Fruit fly (Drosophila melanogaster) whole organism, embryonic: Measurements from ENCODE around the gene CG13659.

Experiments used
- ATbp ChIP-seq: fragments of 200-800 bp; sonication (Bioruptor generic); optimal IDR thresholded peaks from 2 replicates; lab custom pipeline; 2017; ENCODE audit warnings: missing biosample characterization, mild to moderate bottlenecking, missing genetic modification characterization, missing genetic modification reagents
- CG10274 ChIP-seq: fragments of 200-800 bp; sonication (Bioruptor generic); optimal IDR thresholded peaks from 3 replicates; lab custom pipeline; 2017; ENCODE audit warnings: missing biosample characterization, mild to moderate bottlenecking, missing genetic modification characterization
- CG11560 ChIP-seq: fragments of 200-800 bp; sonication (Bioruptor generic); IDR thresholded peaks from 3 replicates; pipeline ENCODE4 v1.3.6; 2022; ENCODE audit warnings: missing biosample characterization, missing genetic modification characterization
- CG12769 ChIP-seq: fragments of 200-800 bp; sonication (Bioruptor generic); optimal IDR thresholded peaks from 2 replicates; lab custom pipeline; 2019; ENCODE audit warnings: missing biosample characterization, mild to moderate bottlenecking, missing genetic modification characterization, moderate library complexity
- CG13894 ChIP-seq: fragments of 200-800 bp; sonication (Bioruptor generic); optimal IDR thresholded peaks from 3 replicates; lab custom pipeline; 2018; ENCODE audit warnings: missing biosample characterization, mild to moderate bottlenecking, missing genetic modification characterization, moderate library complexity
- CG14860 ChIP-seq: fragments of 200-800 bp; sonication (Bioruptor generic); IDR thresholded peaks from 3 replicates; pipeline ENCODE4 v1.3.6; 2022; ENCODE audit warnings: missing biosample characterization, missing genetic modification characterization; ENCODE audit not compliant: partially characterized antibody
- CG18619 ChIP-seq: fragments of 200-800 bp; sonication (Bioruptor generic); optimal IDR thresholded peaks from 3 replicates; lab custom pipeline; 2017; ENCODE audit warnings: missing biosample characterization, mild to moderate bottlenecking, missing genetic modification characterization
- CG2202 ChIP-seq: fragments of 200-800 bp; sonication (Bioruptor generic); optimal IDR thresholded peaks from 2 replicates; lab custom pipeline; 2018; ENCODE audit warnings: missing biosample characterization, mild to moderate bottlenecking, missing genetic modification characterization
- CG2678 ChIP-seq: fragments of 200-800 bp; sonication (Bioruptor generic); optimal IDR thresholded peaks from 3 replicates; lab custom pipeline; 2019; ENCODE audit warnings: missing biosample characterization, mild to moderate bottlenecking, missing genetic modification characterization, moderate library complexity
- CG3163 ChIP-seq: fragments of 200-800 bp; sonication (Bioruptor generic); optimal IDR thresholded peaks from 3 replicates; lab custom pipeline; 2016; ENCODE audit warnings: missing biosample characterization, missing genetic modification characterization
- CG32532 ChIP-seq: fragments of 200-800 bp; sonication (Bioruptor generic); IDR thresholded peaks from 2 replicates; pipeline ENCODE4 v1.3.6; 2022; ENCODE audit warnings: missing biosample characterization, missing genetic modification characterization
- CG34376 ChIP-seq: fragments of 200-800 bp; sonication (Bioruptor generic); optimal IDR thresholded peaks from 2 replicates; lab custom pipeline; 2018; ENCODE audit warnings: missing biosample characterization, mild to moderate bottlenecking, missing genetic modification characterization
- CG5953 ChIP-seq: fragments of 200-800 bp; sonication (Bioruptor generic); IDR thresholded peaks from 2 replicates; pipeline ENCODE4 v1.3.6; 2022; ENCODE audit warnings: missing biosample characterization, missing genetic modification characterization
- CG6272 ChIP-seq: fragments of 200-800 bp; sonication (Bioruptor generic); IDR thresholded peaks from 2 replicates; pipeline ENCODE4 v1.3.6; 2022; ENCODE audit warnings: missing biosample characterization, missing genetic modification characterization
- CG6791 ChIP-seq: fragments of 200-800 bp; sonication (Bioruptor generic); IDR thresholded peaks from 3 replicates; pipeline ENCODE4 v1.3.6; 2022; ENCODE audit warnings: missing biosample characterization, missing genetic modification characterization; ENCODE audit not compliant: partially characterized antibody
- CG8290 ChIP-seq, 3 experiments: fragments of 200-800 bp; sonication (Bioruptor generic); optimal IDR thresholded peaks; 2 replicates each; lab custom pipeline; 2016 to 2019; ENCODE audit warnings: missing biosample characterization in 3 of 3, missing genetic modification characterization in 3 of 3, mild to moderate bottlenecking in 2 of 3, moderate library complexity in 1 of 3
- CoRest ChIP-seq: fragments of 200-800 bp; sonication (Bioruptor generic); optimal IDR thresholded peaks from 3 replicates; lab custom pipeline; 2018; ENCODE audit warnings: missing biosample characterization, mild to moderate bottlenecking, missing genetic modification characterization, moderate library complexity
- D19B ChIP-seq: fragments of 200-800 bp; sonication (Bioruptor generic); optimal IDR thresholded peaks from 2 replicates; lab custom pipeline; 2017; ENCODE audit warnings: missing biosample characterization, mild to moderate bottlenecking, missing genetic modification characterization
- Deaf1 ChIP-seq: fragments of 200-800 bp; optimal IDR thresholded peaks from 3 replicates; lab custom pipeline; 2019; ENCODE audit warnings: missing biosample characterization, mild to moderate bottlenecking, missing genetic modification characterization, moderate library complexity
- Dip2 ChIP-seq: fragments of 200-800 bp; sonication (Bioruptor generic); IDR thresholded peaks from 2 replicates; pipeline ENCODE4 v1.3.6; 2022; ENCODE audit warnings: missing biosample characterization, missing genetic modification characterization
- H2.0 ChIP-seq: fragments of 200-800 bp; sonication (Bioruptor generic); IDR thresholded peaks from 2 replicates; pipeline ENCODE4 v1.3.6; 2022; ENCODE audit warnings: missing biosample characterization, missing genetic modification characterization
- Hsf ChIP-seq: fragments of 200-800 bp; sonication (Bioruptor generic); optimal IDR thresholded peaks from 3 replicates; lab custom pipeline; 2016; ENCODE audit warnings: missing biosample characterization, missing genetic modification characterization
- Kr ChIP-seq: fragments of 200-800 bp; sonication (Bioruptor generic); optimal IDR thresholded peaks from 2 replicates; lab custom pipeline; 2017; ENCODE audit warnings: missing biosample characterization, mild to moderate bottlenecking, missing genetic modification characterization
- Med ChIP-seq: fragments of 200-800 bp; sonication (Bioruptor generic); peaks from one replicate; lab custom pipeline; 2016; ENCODE audit warnings: missing biosample characterization, missing genetic modification characterization, mild to moderate bottlenecking, inconsistent platforms, moderate library complexity
- PHDP ChIP-seq: fragments of 200-800 bp; sonication (Bioruptor generic); optimal IDR thresholded peaks from 3 replicates; lab custom pipeline; 2018; ENCODE audit warnings: missing biosample characterization, mild to moderate bottlenecking, missing genetic modification characterization, moderate library complexity
- Trl ChIP-seq, 3 experiments: fragments of >200 bp in 2 of 3; fragments of 200-800 bp in 1 of 3; sonication (Bioruptor generic) in 1 of 3; optimal IDR thresholded peaks; 2 replicates in 1 of 3; 3 replicates in 2 of 3; lab custom pipeline; 2016 to 2017; ENCODE audit warnings: missing biosample characterization in 1 of 3, missing genetic modification characterization in 1 of 3
- al ChIP-seq: fragments of 200-800 bp; sonication (Bioruptor generic); IDR thresholded peaks from 2 replicates; pipeline ENCODE4 v1.3.6; 2022; ENCODE audit warnings: missing biosample characterization, missing genetic modification characterization
- az2 ChIP-seq: fragments of 200-800 bp; sonication (Bioruptor generic); optimal IDR thresholded peaks from 3 replicates; lab custom pipeline; 2016; ENCODE audit warnings: missing biosample characterization, missing genetic modification characterization
- chinmo ChIP-seq: fragments of 200-800 bp; sonication (Bioruptor generic); IDR thresholded peaks from 4 replicates; pipeline ENCODE4 v1.3.6; 2022; ENCODE audit warnings: missing biosample characterization, missing genetic modification characterization; ENCODE audit not compliant: partially characterized antibody
- cwo ChIP-seq: fragments of 200-800 bp; sonication (Bioruptor generic); optimal IDR thresholded peaks from 3 replicates; lab custom pipeline; 2017; ENCODE audit warnings: missing biosample characterization, missing genetic modification characterization, mild to moderate bottlenecking, moderate library complexity, missing genetic modification reagents
- exex ChIP-seq: fragments of 200-800 bp; sonication (Bioruptor generic); optimal IDR thresholded peaks from 4 replicates; lab custom pipeline; 2018; ENCODE audit warnings: missing biosample characterization, mild to moderate bottlenecking, missing genetic modification characterization, moderate library complexity
- grn ChIP-seq: fragments of 200-800 bp; sonication (Bioruptor generic); optimal IDR thresholded peaks from 3 replicates; lab custom pipeline; 2017; ENCODE audit warnings: missing biosample characterization, missing genetic modification characterization
- ken ChIP-seq: fragments of 200-800 bp; sonication (Bioruptor generic); IDR thresholded peaks from 3 replicates; pipeline ENCODE4 v1.3.6; 2022; ENCODE audit warnings: missing biosample characterization, missing genetic modification characterization
- lab ChIP-seq: fragments of 200-800 bp; sonication (Bioruptor generic); optimal IDR thresholded peaks from 3 replicates; lab custom pipeline; 2017; ENCODE audit warnings: missing biosample characterization, missing genetic modification characterization, mild to moderate bottlenecking, moderate library complexity, missing genetic modification reagents
- maf-S ChIP-seq: fragments of 200-800 bp; sonication (Bioruptor generic); optimal IDR thresholded peaks from 2 replicates; lab custom pipeline; 2016; ENCODE audit warnings: missing biosample characterization, missing genetic modification characterization
- odd ChIP-seq: fragments of 200-800 bp; sonication (Bioruptor generic); optimal IDR thresholded peaks from 2 replicates; lab custom pipeline; 2017; ENCODE audit warnings: missing biosample characterization, mild to moderate bottlenecking, missing genetic modification characterization
- otp ChIP-seq: fragments of 200-800 bp; sonication (Bioruptor generic); IDR thresholded peaks from 3 replicates; pipeline ENCODE4, ENCODE4 v1.3.6; 2022; ENCODE audit warnings: missing biosample characterization, missing genetic modification characterization
- row ChIP-seq: fragments of 200-800 bp; sonication (Bioruptor generic); IDR thresholded peaks from 3 replicates; pipeline ENCODE4 v1.3.6; 2022; ENCODE audit warnings: missing biosample characterization, missing genetic modification characterization
- sd ChIP-seq: fragments of 200-800 bp; sonication (Bioruptor generic); optimal IDR thresholded peaks from 3 replicates; lab custom pipeline; 2018; ENCODE audit warnings: missing biosample characterization, mild to moderate bottlenecking, missing genetic modification characterization, moderate library complexity
- sens ChIP-seq: fragments of 200-800 bp; sonication (Bioruptor generic); peaks from one replicate; lab custom pipeline; 2016; ENCODE audit warnings: missing biosample characterization, missing genetic modification characterization
- slp2 ChIP-seq: fragments of 200-800 bp; sonication (Bioruptor generic); optimal IDR thresholded peaks from 2 replicates; lab custom pipeline; 2016; ENCODE audit warnings: missing biosample characterization, missing genetic modification characterization
- ssp ChIP-seq: fragments of 200-800 bp; sonication (Bioruptor generic); IDR thresholded peaks from 2 replicates; pipeline ENCODE4 v1.3.6; 2022; ENCODE audit warnings: missing biosample characterization, missing genetic modification characterization
- sug ChIP-seq: fragments of 200-800 bp; optimal IDR thresholded peaks from 2 replicates; lab custom pipeline; 2019; ENCODE audit warnings: missing biosample characterization, mild to moderate bottlenecking, missing genetic modification characterization, moderate library complexity
- vnd ChIP-seq: fragments of 200-800 bp; sonication (Bioruptor generic); IDR thresholded peaks from 3 replicates; pipeline ENCODE4 v1.3.6; 2022; ENCODE audit warnings: missing biosample characterization, missing genetic modification characterization; ENCODE audit not compliant: partially characterized antibody

CG13659 gene

dm6 chr3R:25313771-25314170, 13.1 kb downstream of the CG13659 start, which contains the start of gene CG31087:
Gene CG31087 (minus strand): TSS chr3R:25313833.
- TF ChIP-seq grn (GFP tag; lab: Kevin White, UChicago), result peak; percentile 12
- 0 out of 4 replicates have a peak, but pooled peaks have one; percentile 57 for TF ChIP-seq chinmo (GFP tag; lab: Robert Waterston, UW)
- TF ChIP-seq CG12769 (tag; lab: Kevin White, UChicago), result peak; percentile 40
- TF ChIP-seq Deaf1 (tag; lab: Kevin White, UChicago), result peak; percentile 51
- peak; percentile 67 for TF ChIP-seq sens (GFP tag; lab: Kevin White, UChicago)
- no peak for TF ChIP-seq al (GFP tag; lab: Robert Waterston, UW)
- peak; percentile 15 for TF ChIP-seq sug
- no peak for TF ChIP-seq Kr (GFP tag; lab: Kevin White, UChicago)
- peak; percentile 56 for TF ChIP-seq exex
- peak; percentile 50 for TF ChIP-seq lab (GFP tag; lab: Kevin White, UChicago)
- peak; percentile 2 for TF ChIP-seq sd (tag; lab: Kevin White, UChicago)

dm6 chr3R:25316016-25316415, 15.3 kb downstream of the CG13659 start, which contains the start of gene CG10559:
Gene CG10559 (minus strand): TSS chr3R:25316116.
- TF ChIP-seq CG3163 (GFP tag; lab: Kevin White, UChicago), result peak; percentile 44
- TF ChIP-seq CoRest (tag; lab: Kevin White, UChicago), result no peak
- peak; percentile 18 for TF ChIP-seq sens (GFP tag; lab: Kevin White, UChicago)
- no peak for TF ChIP-seq ssp
- TF ChIP-seq PHDP (tag; lab: Kevin White, UChicago), result peak; percentile 1
- TF ChIP-seq CG32532, result no peak
- TF ChIP-seq Trl (optimal IDR thresholded peaks at IDR 0.05; lab: Kevin White, UChicago), result peak in 1 of 2 experiments; percentile 18
- no peak for TF ChIP-seq Trl (GFP tag; optimal IDR thresholded peaks at IDR 0.05; lab: Kevin White, UChicago)
- TF ChIP-seq chinmo (GFP tag; lab: Robert Waterston, UW), result 0 out of 4 replicates have a peak, but pooled peaks have one; percentile 24
- no peak for TF ChIP-seq Deaf1 (tag; lab: Kevin White, UChicago)
- TF ChIP-seq Med (GFP tag; lab: Kevin White, UChicago), result peak; percentile 42
- no peak for TF ChIP-seq CG8290 (GFP tag; optimal IDR thresholded peaks at IDR 0.05; lab: Kevin White, UChicago)
- peak in 1 of 2 experiments; percentile 13 for TF ChIP-seq CG8290 (tag; optimal IDR thresholded peaks at IDR 0.05; lab: Kevin White, UChicago)

- no peak for TF ChIP-seq maf-S (GFP tag; lab: Kevin White, UChicago)
- TF ChIP-seq CG6272 (GFP tag; lab: Robert Waterston, UW), result no peak
- no peak for TF ChIP-seq H2.0 (GFP tag; lab: Robert Waterston, UW)
- TF ChIP-seq CG11560 (tag; lab: Robert Waterston, UW), result no peak
- no peak for TF ChIP-seq CG10274 (GFP tag; lab: Kevin White, UChicago)
- no peak for TF ChIP-seq slp2 (GFP tag; lab: Kevin White, UChicago)
- TF ChIP-seq odd (GFP tag; lab: Kevin White, UChicago), result no peak
- no peak for TF ChIP-seq ssp
- no peak for TF ChIP-seq CG2202 (tag; lab: Kevin White, UChicago)
- TF ChIP-seq CG14860, result no peak
- TF ChIP-seq CG18619 (GFP tag; lab: Kevin White, UChicago), result no peak
- no peak for TF ChIP-seq otp
- TF ChIP-seq Hsf (GFP tag; lab: Kevin White, UChicago), result no peak
Measured at dm6 chr3R:25318011-25318410, 17.3 kb downstream of the CG13659 start, which contains the start of gene CG10553. Gene CG10553 (minus strand): TSS chr3R:25318111.

dm6 chr3R:25320051-25320705, 19.5 kb downstream of the CG13659 start, which contains the start of gene CG10560:
Gene CG10560 (minus strand): TSS chr3R:25320101.
- no peak for TF ChIP-seq Dip2 (GFP tag; lab: Robert Waterston, UW)
- peak; percentile 67 for TF ChIP-seq CG13894 (tag; lab: Kevin White, UChicago)
- no peak for TF ChIP-seq row
- no peak for TF ChIP-seq ken
- no peak for TF ChIP-seq az2 (GFP tag; lab: Kevin White, UChicago)
- TF ChIP-seq vnd (GFP tag; lab: Robert Waterston, UW), result no peak
- no peak for TF ChIP-seq CG6791 (GFP tag; lab: Robert Waterston, UW)
- peak; percentile 43 for TF ChIP-seq CG2678 (tag; lab: Kevin White, UChicago)
- no peak for TF ChIP-seq cwo (GFP tag; lab: Kevin White, UChicago)
- TF ChIP-seq CG34376 (GFP tag; lab: Kevin White, UChicago), result peak; percentile 3
- no peak for TF ChIP-seq ATbp (GFP tag; lab: Kevin White, UChicago)
- peak; percentile 86 for TF ChIP-seq D19B (GFP tag; lab: Kevin White, UChicago)
- no peak for TF ChIP-seq CG5953 (GFP tag; lab: Robert Waterston, UW)
